Fruit fly (Drosophila melanogaster) whole organism, embryonic: ENCODE results near the gene Rbm13.
A peak's percentile ranks its signal among the peaks of the same experiment; 100 is the strongest.

Experiments used
- BEAF-32 ChIP-seq: fragments of 200-800 bp; sonication (Bioruptor generic); optimal IDR thresholded peaks from 3 replicates; lab custom pipeline; 2017; ENCODE audit warnings: missing biosample characterization, missing genetic modification characterization, mild to moderate bottlenecking, moderate library complexity, missing genetic modification reagents
- CG10267 ChIP-seq: fragments of 200-800 bp; sonication (Bioruptor generic); optimal IDR thresholded peaks from 2 replicates; lab custom pipeline; 2018; ENCODE audit warnings: missing biosample characterization, mild to moderate bottlenecking, missing genetic modification characterization, moderate library complexity
- CG12071 ChIP-seq: fragments of 200-800 bp; sonication (Bioruptor generic); optimal IDR thresholded peaks from 3 replicates; lab custom pipeline; 2018; ENCODE audit warnings: missing biosample characterization, mild to moderate bottlenecking, missing genetic modification characterization
- CG12942 ChIP-seq: fragments of 200-800 bp; sonication (Bioruptor generic); optimal IDR thresholded peaks from 3 replicates; lab custom pipeline; 2016; ENCODE audit warnings: missing biosample characterization, missing genetic modification characterization
- CG15269 ChIP-seq: fragments of 200-800 bp; sonication (Bioruptor generic); optimal IDR thresholded peaks from 2 replicates; lab custom pipeline; 2018; ENCODE audit warnings: missing biosample characterization, mild to moderate bottlenecking, missing genetic modification characterization, moderate library complexity
- CG1529 ChIP-seq: fragments of 200-800 bp; sonication (Bioruptor generic); optimal IDR thresholded peaks from 3 replicates; lab custom pipeline; 2018; ENCODE audit warnings: missing biosample characterization, missing genetic modification characterization
- CG17328 ChIP-seq: fragments of 200-800 bp; sonication (Bioruptor generic); IDR thresholded peaks from 2 replicates; pipeline ENCODE4 v1.3.6; 2022; ENCODE audit warnings: missing biosample characterization, missing genetic modification characterization
- CG1792 ChIP-seq: fragments of 200-800 bp; sonication (Bioruptor generic); optimal IDR thresholded peaks from 2 replicates; lab custom pipeline; 2016; ENCODE audit warnings: missing biosample characterization, missing genetic modification characterization
- CG1832 ChIP-seq: fragments of 200-800 bp; sonication (Bioruptor generic); optimal IDR thresholded peaks from 2 replicates; lab custom pipeline; 2017; ENCODE audit warnings: missing biosample characterization, mild to moderate bottlenecking, missing genetic modification characterization, inconsistent platforms
- CG2712 ChIP-seq: fragments of 200-800 bp; optimal IDR thresholded peaks from 3 replicates; lab custom pipeline; 2019; ENCODE audit warnings: missing biosample characterization, mild to moderate bottlenecking, missing genetic modification characterization, moderate library complexity
- CG30431 ChIP-seq: fragments of 200-800 bp; sonication (Bioruptor generic); optimal IDR thresholded peaks from 2 replicates; lab custom pipeline; 2017; ENCODE audit warnings: missing biosample characterization, missing genetic modification characterization
- CG32772 ChIP-seq: fragments of 200-800 bp; sonication (Bioruptor generic); IDR thresholded peaks from 2 replicates; pipeline ENCODE4 v1.3.6; 2022; ENCODE audit warnings: missing biosample characterization, missing genetic modification characterization
- CG3407 ChIP-seq: fragments of 200-800 bp; sonication (Bioruptor generic); optimal IDR thresholded peaks from 2 replicates; lab custom pipeline; 2018; ENCODE audit warnings: missing biosample characterization, mild to moderate bottlenecking, missing genetic modification characterization
- CG34376 ChIP-seq: fragments of 200-800 bp; sonication (Bioruptor generic); optimal IDR thresholded peaks from 2 replicates; lab custom pipeline; 2018; ENCODE audit warnings: missing biosample characterization, mild to moderate bottlenecking, missing genetic modification characterization
- CG3726 ChIP-seq: fragments of 200-800 bp; sonication (Bioruptor generic); IDR thresholded peaks from 3 replicates; pipeline ENCODE4, ENCODE4 v1.3.6; 2022; ENCODE audit warnings: missing biosample characterization, missing genetic modification characterization
- CG4820 ChIP-seq: fragments of 200-800 bp; sonication (Bioruptor generic); optimal IDR thresholded peaks from 3 replicates; lab custom pipeline; 2016; ENCODE audit warnings: missing biosample characterization, missing genetic modification characterization
- CG4854 ChIP-seq: fragments of 200-800 bp; sonication (Bioruptor generic); optimal IDR thresholded peaks from 2 replicates; lab custom pipeline; 2016; ENCODE audit warnings: missing biosample characterization, missing genetic modification characterization, inconsistent platforms
- CG9727 ChIP-seq: fragments of 200-800 bp; sonication (Bioruptor generic); optimal IDR thresholded peaks from 3 replicates; lab custom pipeline; 2017; ENCODE audit warnings: missing biosample characterization, mild to moderate bottlenecking, missing genetic modification characterization
- Camta ChIP-seq: fragments of 200-800 bp; sonication (Bioruptor generic); optimal IDR thresholded peaks from 2 replicates; lab custom pipeline; 2016; ENCODE audit warnings: missing biosample characterization, missing genetic modification characterization
- Jarid2 ChIP-seq: fragments of 200-800 bp; sonication (Bioruptor generic); optimal IDR thresholded peaks from 3 replicates; lab custom pipeline; 2017; ENCODE audit warnings: mild to moderate bottlenecking, missing biosample characterization, missing genetic modification reagents, missing genetic modification characterization
- Lhr ChIP-seq: fragments of 200-800 bp; sonication (Bioruptor generic); optimal IDR thresholded peaks from 3 replicates; lab custom pipeline; 2017; ENCODE audit warnings: mild to moderate bottlenecking, missing biosample characterization, missing genetic modification reagents, missing genetic modification characterization
- Med ChIP-seq: fragments of 200-800 bp; sonication (Bioruptor generic); peaks from one replicate; lab custom pipeline; 2016; ENCODE audit warnings: missing biosample characterization, missing genetic modification characterization, mild to moderate bottlenecking, inconsistent platforms, moderate library complexity
- Myb ChIP-seq: fragments of 200-800 bp; sonication (Bioruptor generic); optimal IDR thresholded peaks from 2 replicates; lab custom pipeline; 2016; ENCODE audit warnings: missing biosample characterization, missing genetic modification characterization
- NFAT ChIP-seq: fragments of 200-800 bp; sonication (Bioruptor generic); IDR thresholded peaks from 2 replicates; pipeline ENCODE4 v1.3.6; 2022; ENCODE audit warnings: missing biosample characterization, missing genetic modification characterization
- Nf-YB ChIP-seq: fragments of 200-800 bp; sonication (Bioruptor generic); optimal IDR thresholded peaks from 3 replicates; lab custom pipeline; 2019; ENCODE audit warnings: missing biosample characterization, mild to moderate bottlenecking, missing genetic modification characterization, moderate library complexity
- Spps ChIP-seq: fragments of 200-800 bp; sonication (Bioruptor generic); optimal IDR thresholded peaks from 2 replicates; lab custom pipeline; 2018; ENCODE audit warnings: missing biosample characterization, mild to moderate bottlenecking, missing genetic modification characterization
- aop ChIP-seq: fragments of 200-800 bp; sonication (Bioruptor generic); IDR thresholded peaks from 2 replicates; pipeline ENCODE4 v1.3.6; 2022; ENCODE audit warnings: missing biosample characterization, missing genetic modification characterization
- az2 ChIP-seq: fragments of 200-800 bp; sonication (Bioruptor generic); optimal IDR thresholded peaks from 3 replicates; lab custom pipeline; 2016; ENCODE audit warnings: missing biosample characterization, missing genetic modification characterization
- br ChIP-seq: fragments of >200 bp; optimal IDR thresholded peaks from 2 replicates; lab custom pipeline; 2017
- dati ChIP-seq: fragments of 200-800 bp; sonication (Bioruptor generic); IDR thresholded peaks from 2 replicates; pipeline ENCODE4 v1.3.6; 2022; ENCODE audit warnings: missing biosample characterization, missing genetic modification characterization
- dysf ChIP-seq: fragments of 200-800 bp; sonication (Bioruptor generic); IDR thresholded peaks from 3 replicates; pipeline ENCODE4 v1.3.6; 2022; ENCODE audit warnings: missing biosample characterization, missing genetic modification characterization
- fru ChIP-seq: fragments of >200 bp; optimal IDR thresholded peaks from 2 replicates; lab custom pipeline; 2017
- gem ChIP-seq: fragments of 200-800 bp; sonication (Bioruptor generic); optimal IDR thresholded peaks from 2 replicates; lab custom pipeline; 2019; ENCODE audit warnings: missing biosample characterization, mild to moderate bottlenecking, missing genetic modification characterization, moderate library complexity
- gt ChIP-seq: fragments of 200-800 bp; sonication (Bioruptor generic); IDR thresholded peaks from 2 replicates; pipeline ENCODE4 v1.3.6; 2022; ENCODE audit warnings: missing biosample characterization, missing genetic modification characterization
- ham ChIP-seq: fragments of 200-800 bp; sonication (Bioruptor generic); IDR thresholded peaks from 2 replicates; pipeline ENCODE4 v1.3.6; 2022; ENCODE audit warnings: missing biosample characterization, missing genetic modification characterization
- nau ChIP-seq: fragments of 200-800 bp; sonication (Bioruptor generic); optimal IDR thresholded peaks from 3 replicates; lab custom pipeline; 2017; ENCODE audit warnings: missing biosample characterization, mild to moderate bottlenecking, missing genetic modification characterization, missing genetic modification reagents
- ro ChIP-seq: fragments of 200-800 bp; sonication (Bioruptor generic); IDR thresholded peaks from 2 replicates; pipeline ENCODE4 v1.3.6; 2022; ENCODE audit warnings: missing biosample characterization, missing genetic modification characterization
- stc ChIP-seq: fragments of 200-800 bp; sonication (Bioruptor generic); IDR thresholded peaks from 2 replicates; pipeline ENCODE4 v1.3.6; 2022; ENCODE audit warnings: missing biosample characterization, missing genetic modification characterization
- tap ChIP-seq: fragments of 200-800 bp; optimal IDR thresholded peaks from 3 replicates; lab custom pipeline; 2019; ENCODE audit warnings: missing biosample characterization, mild to moderate bottlenecking, missing genetic modification characterization, moderate library complexity
- unpg ChIP-seq: fragments of 200-800 bp; sonication (Bioruptor generic); optimal IDR thresholded peaks from 3 replicates; lab custom pipeline; 2018; ENCODE audit warnings: missing biosample characterization, mild to moderate bottlenecking, missing genetic modification characterization, moderate library complexity
- vfl ChIP-seq: fragments of 200-800 bp; sonication (Bioruptor generic); optimal IDR thresholded peaks from 2 replicates; lab custom pipeline; 2016; ENCODE audit warnings: missing biosample characterization, missing genetic modification characterization

The Rbm13 gene

dm6 chrX:8894315-8895017 lies 7.0 kb upstream of the Rbm13 start (continued):
- peak; percentile 71 for TF ChIP-seq CG3407 (GFP tag; lab: Kevin White, UChicago)
- 0 out of 2 replicates have a peak, but pooled peaks have one; percentile 9 for TF ChIP-seq NFAT (GFP tag; lab: Robert Waterston, UW)
- TF ChIP-seq Myb = peak; percentile 20
- peak; percentile 61 for TF ChIP-seq Camta (GFP tag; lab: Kevin White, UChicago)
- no peak for TF ChIP-seq CG34376 (GFP tag; lab: Kevin White, UChicago)
- peak; percentile 59; the same call in 1 of the 2 replicates for TF ChIP-seq gt (GFP tag; lab: Robert Waterston, UW)
- TF ChIP-seq CG12071 (GFP tag; lab: Kevin White, UChicago) = peak; percentile 74
- peak; percentile 49 for TF ChIP-seq Spps
- peak; percentile 86 for TF ChIP-seq stc
- peak; percentile 62 for TF ChIP-seq CG12942
- TF ChIP-seq CG3726 (GFP tag; lab: Robert Waterston, UW) = no peak
- TF ChIP-seq CG1792 (GFP tag; lab: Kevin White, UChicago) = no peak
- TF ChIP-seq Jarid2 (GFP tag; lab: Kevin White, UChicago) = peak; percentile 31
- TF ChIP-seq gem (tag; lab: Kevin White, UChicago) = peak; percentile 88
- TF ChIP-seq CG9727 (GFP tag; lab: Kevin White, UChicago) = peak; percentile 75
- peak; percentile 78 for TF ChIP-seq az2 (GFP tag; lab: Kevin White, UChicago)
- no peak for TF ChIP-seq br (lab: Kevin White, UChicago)
- no peak for TF ChIP-seq fru (lab: Kevin White, UChicago)
- TF ChIP-seq CG2712 = peak; percentile 81
- no peak for TF ChIP-seq vfl
- TF ChIP-seq CG17328 = peak; percentile 85
- TF ChIP-seq ro = 0 out of 2 replicates have a peak, but pooled peaks have one; percentile 37
- TF ChIP-seq CG32772 (GFP tag; lab: Robert Waterston, UW) = peak; percentile 78
- peak; percentile 68 for TF ChIP-seq nau (GFP tag; lab: Kevin White, UChicago)
- TF ChIP-seq Nf-YB (GFP tag; lab: Kevin White, UChicago) = peak; percentile 58
- peak; percentile 82 for TF ChIP-seq CG1529 (GFP tag; lab: Kevin White, UChicago)

- no peak for TF ChIP-seq CG30431 (GFP tag; lab: Kevin White, UChicago)
- TF ChIP-seq dysf = no peak
- TF ChIP-seq CG1832 (GFP tag; lab: Kevin White, UChicago) = no peak
- TF ChIP-seq dati (GFP tag; lab: Robert Waterston, UW) = no peak
- TF ChIP-seq unpg (GFP tag; lab: Kevin White, UChicago) = no peak
- TF ChIP-seq Med = peak; percentile 22
- no peak for TF ChIP-seq ham (GFP tag; lab: Robert Waterston, UW)
- TF ChIP-seq CG4854 (GFP tag; lab: Kevin White, UChicago) = no peak
These were observed 6.5 kb upstream of the Rbm13 start for dm6 chrX:8895018-8895392.

- no peak for TF ChIP-seq CG4820
- TF ChIP-seq CG10267 (tag; lab: Kevin White, UChicago) = no peak
- no peak for TF ChIP-seq Lhr
- TF ChIP-seq CG15269 (tag; lab: Kevin White, UChicago) = no peak
- TF ChIP-seq tap (tag; lab: Kevin White, UChicago) = peak; percentile 3
- TF ChIP-seq aop (GFP tag; lab: Robert Waterston, UW) = no peak
- TF ChIP-seq BEAF-32 = peak; percentile 4
These were observed 6.1 kb upstream of the Rbm13 start for dm6 chrX:8895413-8895812.
